Worm (Caenorhabditis elegans) whole organism, L2 larva: ENCODE data around the gene M6.4.

ENCODE experiments used
- C34F6.9 ChIP-seq: fragments of 150-350 bp; optimal IDR thresholded peaks from 2 replicates; lab custom pipeline; 2014; ENCODE audit warnings: missing biosample characterization, missing genetic modification characterization
- aly-2 ChIP-seq: fragments of 150-350 bp; optimal IDR thresholded peaks from 2 replicates; lab custom pipeline; 2014; ENCODE audit warnings: missing biosample characterization, missing genetic modification characterization
- blmp-1 ChIP-seq: sonication (generic microtip); optimal IDR thresholded peaks from 2 replicates; lab custom pipeline; 2017; ENCODE audit warnings: missing genetic modification characterization, mild to moderate bottlenecking, missing compliant biosample characterization, antibody characterized with exemption, moderate library complexity; ENCODE audit not compliant: insufficient read depth
- elt-1 ChIP-seq: fragments of 150-350 bp; optimal IDR thresholded peaks from 2 replicates; lab custom pipeline; 2014; ENCODE audit warnings: missing biosample characterization, missing genetic modification characterization
- elt-3 ChIP-seq: sonication (generic microtip); optimal IDR thresholded peaks from 2 replicates; lab custom pipeline; 2017; ENCODE audit warnings: missing biosample characterization, missing genetic modification characterization
- mdl-1 ChIP-seq, 2 experiments: fragments of 150-350 bp in 1 of 2; sonication (generic microtip) in 1 of 2; optimal IDR thresholded peaks; 2 replicates each; lab custom pipeline; 2017; ENCODE audit warnings: missing biosample characterization in 2 of 2, missing genetic modification characterization in 2 of 2
- nhr-11 ChIP-seq: fragments of 150-350 bp; optimal IDR thresholded peaks from 2 replicates; lab custom pipeline; 2014; ENCODE audit warnings: missing biosample characterization, missing genetic modification characterization
- nhr-77 ChIP-seq: fragments of 150-350 bp; optimal IDR thresholded peaks from 2 replicates; lab custom pipeline; 2014; ENCODE audit warnings: missing biosample characterization, missing genetic modification characterization
- sma-3 ChIP-seq: sonication (generic microtip); optimal IDR thresholded peaks from 2 replicates; lab custom pipeline; 2016; ENCODE audit warnings: missing genetic modification reagents, missing genetic modification characterization, missing compliant biosample characterization
- zag-1 ChIP-seq: fragments of 150-350 bp; optimal IDR thresholded peaks from 2 replicates; lab custom pipeline; 2014; ENCODE audit warnings: missing biosample characterization, missing genetic modification characterization
- ztf-11 ChIP-seq: sonication (generic microtip); optimal IDR thresholded peaks from 2 replicates; lab custom pipeline; 2017; ENCODE audit warnings: missing biosample characterization, missing genetic modification characterization

DNA sequence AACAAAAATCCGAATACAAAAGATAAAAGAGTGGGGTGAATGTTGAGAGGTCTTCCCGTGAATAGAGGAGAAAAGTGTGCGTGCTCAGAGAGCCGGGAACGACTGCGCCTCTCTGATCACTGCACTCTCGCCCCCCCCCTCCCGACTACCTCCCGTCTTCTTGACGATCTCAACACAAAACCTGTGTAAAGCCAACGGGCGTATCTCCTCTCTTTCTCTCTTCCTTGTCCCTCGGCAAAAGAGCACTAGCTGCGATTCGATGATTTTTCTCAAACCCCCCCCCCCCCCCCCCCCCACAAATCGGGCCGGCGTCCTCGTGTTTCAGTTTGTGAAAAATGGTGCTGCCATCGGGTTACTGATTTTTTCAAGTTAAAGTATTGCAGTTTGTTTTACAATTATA is 7.3 kb upstream of the M6.4 start:
- no peak for TF ChIP-seq aly-2 (tag; lab: Kevin White, UChicago)
- no peak for TF ChIP-seq ztf-11 (tag; lab: Kevin White, UChicago)
- no peak for TF ChIP-seq C34F6.9
- no peak for TF ChIP-seq zag-1 (tag; lab: Kevin White, UChicago)
- TF ChIP-seq nhr-11 (tag; lab: Kevin White, UChicago) = no peak
- no peak for TF ChIP-seq elt-1 (tag; lab: Kevin White, UChicago)
- TF ChIP-seq sma-3 (GFP tag; lab: Kevin White, UChicago) = no peak
- TF ChIP-seq nhr-77 (tag; lab: Kevin White, UChicago) = no peak
- TF ChIP-seq elt-3 (tag; lab: Kevin White, UChicago) = no peak
- no peak for TF ChIP-seq mdl-1 (tag; optimal IDR thresholded peaks at IDR 0.05; lab: Kevin White, UChicago)
- no peak for TF ChIP-seq blmp-1
